Worm (Caenorhabditis elegans): ENCODE measurements around the gene T08D10.5.
A peak's percentile ranks its signal among the peaks of the same experiment; 100 is the strongest.

Gene T08D10.5

ce11 chrX:11931559-11931958 is 25.8 kb upstream of the T08D10.5 start, which contains the start of gene dot-1.4:
TSS of gene dot-1.4 (minus strand) at chrX:11931659.
- TF ChIP-seq hmg-20 (GFP tag; IDR thresholded peaks at IDR 0.05) = no peak

- no peak; the same call in 1 of the 2 replicates for TF ChIP-seq madf-6 (GFP tag; IDR thresholded peaks at IDR 0.05)
- TF ChIP-seq C06A6.2 (GFP tag; conservative IDR thresholded peaks at IDR 0.05) = no peak
- TF ChIP-seq F55B11.4 (tag; optimal IDR thresholded peaks at IDR 0.05; ENCODE audit: borderline replicate concordance, insufficient read depth) = no peak
- TF ChIP-seq fkh-3 (tag; optimal IDR thresholded peaks at IDR 0.05) = no peak
- no peak for TF ChIP-seq ceh-100 (GFP tag; IDR thresholded peaks at IDR 0.05)
- TF ChIP-seq rec-8 (tag; optimal IDR thresholded peaks at IDR 0.05) = peak in 1 of 2 experiments; percentile 50
- TF ChIP-seq unc-130 (GFP tag; optimal IDR thresholded peaks at IDR 0.05) = no peak
- no peak for TF ChIP-seq egrh-3 (GFP tag; IDR thresholded peaks at IDR 0.05)
- TF ChIP-seq F52B5.7 (tag; optimal IDR thresholded peaks at IDR 0.05) = no peak
- TF ChIP-seq die-1 (tag; optimal IDR thresholded peaks at IDR 0.05) = peak; percentile 84
- no peak for TF ChIP-seq dpff-1 (tag; optimal IDR thresholded peaks at IDR 0.05)
- TF ChIP-seq ztf-26 (tag; optimal IDR thresholded peaks at IDR 0.05) = no peak
- peak; percentile 4 for TF ChIP-seq ets-4 (GFP tag; optimal IDR thresholded peaks at IDR 0.05)
- no peak for TF ChIP-seq nhr-80 (tag; optimal IDR thresholded peaks at IDR 0.05)
- peak; percentile 78; the same call in 1 of the 2 replicates for TF ChIP-seq egl-44 (GFP tag; IDR thresholded peaks at IDR 0.05)
- no peak for TF ChIP-seq ztf-6 (GFP tag; IDR thresholded peaks at IDR 0.05)
- no peak for TF ChIP-seq hsf-1 (GFP tag; IDR thresholded peaks at IDR 0.05)
- peak; percentile 71; the same call in 1 of the 2 replicates for TF ChIP-seq ztf-28 (GFP tag; IDR thresholded peaks at IDR 0.05)
- TF ChIP-seq F37B4.10 (GFP tag; IDR thresholded peaks at IDR 0.05) = no peak
- TF ChIP-seq madf-3 (GFP tag; IDR thresholded peaks at IDR 0.05) = 0 out of 2 replicates have a peak, but pooled peaks have one; percentile 17
- TF ChIP-seq ceh-91 (GFP tag; IDR thresholded peaks at IDR 0.05) = no peak
- TF ChIP-seq nhr-179 (tag; optimal IDR thresholded peaks at IDR 0.05) = no peak
- TF ChIP-seq B0336.3 (GFP tag; IDR thresholded peaks at IDR 0.05) = no peak
- TF ChIP-seq him-1 (tag; optimal IDR thresholded peaks at IDR 0.05) = peak; percentile 87
- peak; percentile 79 for TF ChIP-seq nhr-90 (tag; optimal IDR thresholded peaks at IDR 0.05)
- no peak for TF ChIP-seq mel-28 (tag; optimal IDR thresholded peaks at IDR 0.05; ENCODE audit: borderline replicate concordance)
- TF ChIP-seq cebp-2 (GFP tag; IDR thresholded peaks at IDR 0.05) = peak; percentile 85
- peak; percentile 2 for TF ChIP-seq mes-4 (tag; optimal IDR thresholded peaks at IDR 0.05)
- TF ChIP-seq B0261.1 (tag; optimal IDR thresholded peaks at IDR 0.05) = peak; percentile 89
- TF ChIP-seq nhr-27 (tag; optimal IDR thresholded peaks at IDR 0.05) = no peak
- TF ChIP-seq snpc-1.1 (tag; optimal IDR thresholded peaks at IDR 0.05; ENCODE audit: insufficient read depth) = no peak
- no peak for TF ChIP-seq F33H1.4 (GFP tag; IDR thresholded peaks at IDR 0.05)
- peak; percentile 62 for TF ChIP-seq snpc-3.4 (tag; optimal IDR thresholded peaks at IDR 0.05)
- peak; percentile 58 for TF ChIP-seq ztf-18 (tag; optimal IDR thresholded peaks at IDR 0.05)
- no peak for TF ChIP-seq C17E4.6 (GFP tag; IDR thresholded peaks at IDR 0.05)
- TF ChIP-seq pbrm-1 (GFP tag; IDR thresholded peaks at IDR 0.05) = peak; percentile 78
- peak; percentile 35 for TF ChIP-seq madf-10 (tag; optimal IDR thresholded peaks at IDR 0.05)
- no peak for TF ChIP-seq bed-2 (GFP tag; IDR thresholded peaks at IDR 0.05)
- TF ChIP-seq Y53G8AR.9 (GFP tag; conservative IDR thresholded peaks at IDR 0.05) = no peak
- no peak for TF ChIP-seq dpl-1 (GFP tag; optimal IDR thresholded peaks at IDR 0.05)
- no peak for TF ChIP-seq akir-1 (GFP tag; optimal IDR thresholded peaks at IDR 0.05)
- no peak for TF ChIP-seq lag-1 (GFP tag; IDR thresholded peaks at IDR 0.05)
- no peak for TF ChIP-seq ceh-58 (GFP tag; IDR thresholded peaks at IDR 0.05)
- no peak for TF ChIP-seq madf-8 (GFP tag; conservative IDR thresholded peaks at IDR 0.05)
- TF ChIP-seq bed-1 (GFP tag; IDR thresholded peaks at IDR 0.05) = peak; percentile 56; the same call in 1 of the 2 replicates
- peak; percentile 46 for TF ChIP-seq sptf-2 (GFP tag; optimal IDR thresholded peaks at IDR 0.05)
- TF ChIP-seq ceh-79 (tag; optimal IDR thresholded peaks at IDR 0.05) = no peak
Measured at ce11 chrX:11933547-11933946, 23.8 kb upstream of the T08D10.5 start.
